Worm (Caenorhabditis elegans) whole organism, young adult: ENCODE data around the gene Y39B6A.34.

Experiments
- B0035.1 ChIP-seq: sonication (generic microtip); optimal IDR thresholded peaks from 2 replicates; lab custom pipeline; 2016; ENCODE audit warnings: missing genetic modification characterization, mild to moderate bottlenecking, missing compliant biosample characterization, missing genotype, missing genetic modification reagents
- D2030.7 ChIP-seq: fragments of 200-800 bp; sonication (Bioruptor generic); IDR thresholded peaks from 2 replicates; pipeline ENCODE4 v1.3.6; 2022; ENCODE audit warnings: missing genetic modification reagents, missing genetic modification characterization, missing compliant biosample characterization
- F33H1.4 ChIP-seq: fragments of 200-800 bp; sonication (Bioruptor generic); IDR thresholded peaks from 2 replicates; pipeline ENCODE4 v1.3.6; 2022; ENCODE audit warnings: missing genetic modification reagents, missing genetic modification characterization, missing compliant biosample characterization
- F37B4.10 ChIP-seq: fragments of 200-800 bp; sonication (Bioruptor generic); IDR thresholded peaks from 2 replicates; pipeline ENCODE4 v1.3.6; 2022; ENCODE audit warnings: missing genetic modification characterization, missing compliant biosample characterization
- Y53F4B.3 ChIP-seq: fragments of 200-800 bp; sonication (Bioruptor generic); IDR thresholded peaks from 2 replicates; pipeline ENCODE4 v1.3.6; 2022; ENCODE audit warnings: missing genetic modification reagents, missing genetic modification characterization, missing compliant biosample characterization
- Y67H2A.10 ChIP-seq: fragments of 200-800 bp; sonication (Bioruptor generic); conservative IDR thresholded peaks from 2 replicates; pipeline ENCODE4 v1.3.6; 2022; ENCODE audit warnings: missing genetic modification reagents, missing genetic modification characterization, missing compliant biosample characterization
- akir-1 ChIP-seq: fragments of 200-800 bp; sonication (Bioruptor generic); optimal IDR thresholded peaks from 2 replicates; lab custom pipeline; 2018; ENCODE audit warnings: mild to moderate bottlenecking, missing genetic modification characterization, moderate library complexity, missing compliant biosample characterization
- aptf-2 ChIP-seq: fragments of 200-800 bp; sonication (Bioruptor generic); conservative IDR thresholded peaks from 2 replicates; pipeline ENCODE4 v1.3.6; 2022; ENCODE audit warnings: missing genetic modification reagents, missing genetic modification characterization, missing compliant biosample characterization
- atf-7 ChIP-seq: sonication (generic microtip); optimal IDR thresholded peaks from 2 replicates; lab custom pipeline; 2017; ENCODE audit warnings: mild to moderate bottlenecking, missing genetic modification characterization, missing compliant biosample characterization
- attf-3 ChIP-seq: fragments of 200-800 bp; sonication (Bioruptor generic); conservative IDR thresholded peaks from 2 replicates; pipeline ENCODE4 v1.3.6; 2022; ENCODE audit warnings: missing genetic modification reagents, missing genetic modification characterization, missing compliant biosample characterization
- attf-5 ChIP-seq: fragments of 200-800 bp; sonication (Bioruptor generic); optimal IDR thresholded peaks from 2 replicates; lab custom pipeline; 2018; ENCODE audit warnings: mild to moderate bottlenecking, missing genetic modification characterization, missing compliant biosample characterization
- bed-1 ChIP-seq: fragments of 200-800 bp; sonication (Bioruptor generic); IDR thresholded peaks from 2 replicates; pipeline ENCODE4 v1.3.6; 2022; ENCODE audit warnings: missing genetic modification reagents, missing genetic modification characterization, missing compliant biosample characterization
- cebp-1 ChIP-seq, 2 experiments: fragments of 200-800 bp in 1 of 2; sonication (Bioruptor generic) in 1 of 2; sonication (generic microtip) in 1 of 2; IDR thresholded peaks in 1 of 2; optimal IDR thresholded peaks in 1 of 2; 2 replicates each; pipeline versions ENCODE4 v1.3.6 to Lab custom; 2017 to 2022; ENCODE audit warnings: missing compliant biosample characterization in 2 of 2, missing genetic modification characterization in 2 of 2, mild to moderate bottlenecking in 1 of 2, missing genetic modification reagents in 1 of 2, moderate library complexity in 1 of 2
- cebp-2 ChIP-seq: fragments of 200-800 bp; sonication (Bioruptor generic); IDR thresholded peaks from 2 replicates; pipeline ENCODE4 v1.3.6; 2022; ENCODE audit warnings: missing genetic modification characterization, missing compliant biosample characterization
- ceh-58 ChIP-seq: fragments of 200-800 bp; sonication (Bioruptor generic); IDR thresholded peaks from 2 replicates; pipeline ENCODE4 v1.3.6; 2022; ENCODE audit warnings: missing genetic modification characterization, missing compliant biosample characterization
- ceh-91 ChIP-seq: fragments of 200-800 bp; sonication (Bioruptor generic); IDR thresholded peaks from 2 replicates; pipeline ENCODE4 v1.3.6; 2022; ENCODE audit warnings: missing genetic modification reagents, missing genetic modification characterization, missing compliant biosample characterization
- dox-1 ChIP-seq: fragments of 200-800 bp; sonication (Bioruptor generic); IDR thresholded peaks from 2 replicates; pipeline ENCODE4 v1.3.6; 2022; ENCODE audit warnings: missing genetic modification reagents, missing genetic modification characterization, missing compliant biosample characterization
- dpff-1 ChIP-seq: sonication (generic microtip); optimal IDR thresholded peaks from 2 replicates; lab custom pipeline; 2017; ENCODE audit warnings: mild to moderate bottlenecking, missing genetic modification characterization, missing compliant biosample characterization
- egl-18 ChIP-seq: fragments of 200-800 bp; sonication (Bioruptor generic); IDR thresholded peaks from 2 replicates; pipeline ENCODE4 v1.3.6; 2022; ENCODE audit warnings: missing genetic modification reagents, missing genetic modification characterization, missing compliant biosample characterization
- ekl-4 ChIP-seq: fragments of 200-800 bp; sonication (Bioruptor generic); IDR thresholded peaks from 2 replicates; pipeline ENCODE4 v1.3.6; 2022; ENCODE audit warnings: missing genetic modification reagents, missing genetic modification characterization, missing compliant biosample characterization
- fkh-3 ChIP-seq: sonication (generic microtip); optimal IDR thresholded peaks from 2 replicates; lab custom pipeline; 2016; ENCODE audit warnings: mild to moderate bottlenecking, missing genetic modification characterization, missing compliant biosample characterization
- gei-17 ChIP-seq: fragments of 200-800 bp; sonication (Bioruptor generic); optimal IDR thresholded peaks from 2 replicates; lab custom pipeline; 2018; ENCODE audit warnings: mild to moderate bottlenecking, missing genetic modification characterization, missing compliant biosample characterization
- hlh-12 ChIP-seq: sonication (generic microtip); optimal IDR thresholded peaks from 2 replicates; lab custom pipeline; 2016; ENCODE audit warnings: missing genetic modification characterization, missing compliant biosample characterization
- hsf-1 ChIP-seq: fragments of 200-800 bp; sonication (Bioruptor generic); IDR thresholded peaks from 2 replicates; pipeline ENCODE4 v1.3.6; 2022; ENCODE audit warnings: missing genetic modification reagents, missing genetic modification characterization, missing compliant biosample characterization
- lag-1 ChIP-seq: fragments of 200-800 bp; sonication (Bioruptor generic); IDR thresholded peaks from 2 replicates; pipeline ENCODE4 v1.3.6; 2022; ENCODE audit warnings: missing genetic modification reagents, missing genetic modification characterization, missing compliant biosample characterization
- lin-26 ChIP-seq: fragments of 200-800 bp; sonication (Bioruptor generic); IDR thresholded peaks from 2 replicates; pipeline ENCODE4 v1.3.6; 2022; ENCODE audit warnings: missing genetic modification reagents, missing genetic modification characterization, missing compliant biosample characterization
- lin-54 ChIP-seq: fragments of 200-800 bp; sonication (Bioruptor generic); optimal IDR thresholded peaks from 2 replicates; lab custom pipeline; 2018; ENCODE audit warnings: mild to moderate bottlenecking, missing genetic modification characterization, missing compliant biosample characterization
- lir-1 ChIP-seq: fragments of 200-800 bp; sonication (Bioruptor generic); conservative IDR thresholded peaks from 2 replicates; pipeline ENCODE4 v1.3.6; 2022; ENCODE audit warnings: missing genetic modification reagents, missing genetic modification characterization, missing compliant biosample characterization
- madf-6 ChIP-seq: fragments of 200-800 bp; sonication (Bioruptor generic); IDR thresholded peaks from 2 replicates; pipeline ENCODE4 v1.3.6; 2022; ENCODE audit warnings: missing genetic modification reagents, missing genetic modification characterization, missing compliant biosample characterization
- mcd-1 ChIP-seq: fragments of 200-800 bp; sonication (Bioruptor generic); IDR thresholded peaks from 2 replicates; pipeline ENCODE4 v1.3.6; 2022; ENCODE audit warnings: missing genetic modification reagents, missing genetic modification characterization, missing compliant biosample characterization
- nfya-1 ChIP-seq: sonication (generic microtip); optimal IDR thresholded peaks from 2 replicates; lab custom pipeline; 2017; ENCODE audit warnings: antibody characterized with exemption, missing compliant biosample characterization, missing genetic modification characterization, borderline replicate concordance; ENCODE audit not compliant: insufficient read depth
- nhr-179 ChIP-seq: sonication (generic microtip); optimal IDR thresholded peaks from 2 replicates; lab custom pipeline; 2016; ENCODE audit warnings: mild to moderate bottlenecking, missing genetic modification characterization, missing compliant biosample characterization
- nhr-80 ChIP-seq: sonication (generic microtip); optimal IDR thresholded peaks from 2 replicates; lab custom pipeline; 2016; ENCODE audit warnings: missing genetic modification characterization, missing compliant biosample characterization
- nhr-90 ChIP-seq: sonication (generic microtip); optimal IDR thresholded peaks from 2 replicates; lab custom pipeline; 2016; ENCODE audit warnings: missing genotype, mild to moderate bottlenecking, missing genetic modification characterization, missing compliant biosample characterization
- pbrm-1 ChIP-seq: fragments of 200-800 bp; sonication (Bioruptor generic); IDR thresholded peaks from 2 replicates; pipeline ENCODE4 v1.3.6; 2022; ENCODE audit warnings: missing genetic modification reagents, missing genetic modification characterization, missing compliant biosample characterization
- pha-4 ChIP-seq: fragments of 150-350 bp; sonication (generic microtip); optimal IDR thresholded peaks from 2 replicates; lab custom pipeline; 2014; ENCODE audit warnings: missing biosample characterization, missing genetic modification reagents, missing genetic modification characterization
- repo-1 ChIP-seq: sonication (generic microtip); optimal IDR thresholded peaks from 2 replicates; lab custom pipeline; 2017; ENCODE audit warnings: mild to moderate bottlenecking, missing genetic modification characterization, missing compliant biosample characterization
- sdz-38 ChIP-seq: sonication (generic microtip); optimal IDR thresholded peaks from 2 replicates; lab custom pipeline; 2016; ENCODE audit warnings: missing genotype, missing genetic modification characterization, missing compliant biosample characterization
- snpc-1.3 ChIP-seq: sonication (generic microtip); optimal IDR thresholded peaks from 2 replicates; lab custom pipeline; 2017; ENCODE audit warnings: missing genetic modification characterization, mild to moderate bottlenecking, missing compliant biosample characterization, antibody characterized with exemption, moderate library complexity, missing genotype, missing genetic modification reagents; ENCODE audit not compliant: insufficient read depth
- sptf-2 ChIP-seq: fragments of 200-800 bp; sonication (Bioruptor generic); optimal IDR thresholded peaks from 2 replicates; lab custom pipeline; 2018; ENCODE audit warnings: mild to moderate bottlenecking, missing genetic modification characterization, missing compliant biosample characterization
- tbp1 ChIP-seq: fragments of 200-800 bp; sonication (Bioruptor generic); optimal IDR thresholded peaks from 2 replicates; lab custom pipeline; 2018; ENCODE audit warnings: mild to moderate bottlenecking, missing genetic modification characterization, missing compliant biosample characterization
- tbx-9 ChIP-seq: sonication (generic microtip); optimal IDR thresholded peaks from 2 replicates; lab custom pipeline; 2016; ENCODE audit warnings: borderline replicate concordance, missing genetic modification characterization, inconsistent platforms, missing compliant biosample characterization
- unc-62 ChIP-seq: fragments of 150-350 bp; optimal IDR thresholded peaks from 2 replicates; lab custom pipeline; 2014; ENCODE audit warnings: missing biosample characterization, missing genetic modification reagents, missing genetic modification characterization
- xnd-1 ChIP-seq: sonication (generic microtip); optimal IDR thresholded peaks from 2 replicates; lab custom pipeline; 2016; ENCODE audit warnings: missing genotype, missing genetic modification reagents, missing genetic modification characterization, missing compliant biosample characterization
- ztf-22 ChIP-seq: fragments of 200-800 bp; sonication (Bioruptor generic); optimal IDR thresholded peaks from 2 replicates; lab custom pipeline; 2018; ENCODE audit warnings: mild to moderate bottlenecking, missing genetic modification characterization, moderate library complexity, missing compliant biosample characterization
- ztf-25 ChIP-seq: fragments of 200-800 bp; sonication (Bioruptor generic); IDR thresholded peaks from 2 replicates; pipeline ENCODE4 v1.3.6; 2022; ENCODE audit warnings: missing genetic modification reagents, missing genetic modification characterization, missing compliant biosample characterization
- ztf-26 ChIP-seq: sonication (generic microtip); optimal IDR thresholded peaks from 2 replicates; lab custom pipeline; 2017; ENCODE audit warnings: missing genetic modification characterization, missing compliant biosample characterization
- ztf-6 ChIP-seq: fragments of 200-800 bp; sonication (Bioruptor generic); IDR thresholded peaks from 2 replicates; pipeline ENCODE4 v1.3.6; 2022; ENCODE audit warnings: missing genetic modification reagents, missing genetic modification characterization, missing compliant biosample characterization

Y39B6A.34 gene

DNA sequence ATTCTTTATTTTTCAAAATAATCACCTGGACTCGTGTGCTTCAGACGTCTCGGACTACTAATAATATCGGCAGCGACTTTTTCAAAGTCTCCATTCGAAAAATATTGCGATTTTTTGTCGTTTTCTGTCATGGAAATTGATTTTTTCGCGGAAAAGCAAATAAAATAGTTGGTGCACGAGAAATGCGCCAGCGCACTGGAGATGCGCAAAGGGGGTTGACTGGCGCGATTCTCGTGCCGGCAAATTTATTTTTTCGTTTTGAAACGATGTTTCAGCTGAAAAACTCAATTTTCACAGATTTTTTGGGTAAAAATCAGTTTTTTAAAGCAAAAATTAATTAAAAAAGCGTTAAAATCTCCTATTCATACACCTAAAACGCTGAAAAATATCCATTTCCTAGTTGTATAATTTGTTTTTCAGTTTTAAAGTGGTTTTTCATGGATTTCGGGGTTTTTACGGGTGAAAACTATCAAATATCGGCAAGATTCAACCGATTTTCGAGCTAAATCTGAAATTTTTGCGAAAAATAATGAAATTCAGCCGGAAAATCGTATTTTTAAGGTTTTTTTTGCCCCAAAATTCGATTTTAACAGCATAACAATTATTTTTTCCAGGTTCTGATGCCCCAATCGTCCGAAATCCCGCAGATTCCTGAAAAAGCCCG is 10.4 kb upstream of the Y39B6A.34 start, which contains the start of the genes reps-1 and Y39B6A.37 (continued):
- peak; percentile 0 for TF ChIP-seq nhr-80 (tag; lab: Kevin White, UChicago)
- TF ChIP-seq pha-4, result no peak
- no peak for TF ChIP-seq Y53F4B.3 (GFP tag; lab: Robert Waterston, UW)
- TF ChIP-seq atf-7 (tag; lab: Kevin White, UChicago), result no peak
- no peak for TF ChIP-seq sdz-38 (tag; lab: Kevin White, UChicago)
- TF ChIP-seq nhr-90 (tag; lab: Kevin White, UChicago), result no peak
- TF ChIP-seq lin-26, result no peak
- TF ChIP-seq ekl-4 (GFP tag; lab: Robert Waterston, UW), result no peak; the same call in 1 of the 2 replicates
- no peak for TF ChIP-seq ztf-6 (GFP tag; lab: Robert Waterston, UW)
- TF ChIP-seq egl-18 (GFP tag; lab: Robert Waterston, UW), result no peak
- TF ChIP-seq nhr-179 (tag; lab: Kevin White, UChicago), result no peak
- 0 out of 2 replicates have a peak, but pooled peaks have one; percentile 44 for TF ChIP-seq attf-3 (GFP tag; lab: Robert Waterston, UW)
- no peak for TF ChIP-seq sptf-2 (GFP tag; lab: Kevin White, UChicago)
- peak; percentile 85 for TF ChIP-seq mcd-1
- no peak for TF ChIP-seq ceh-91 (GFP tag; lab: Robert Waterston, UW)
- no peak for TF ChIP-seq lag-1 (GFP tag; lab: Robert Waterston, UW)
- no peak for TF ChIP-seq Y67H2A.10
- TF ChIP-seq bed-1 (GFP tag; lab: Robert Waterston, UW), result no peak
- TF ChIP-seq akir-1, result no peak
- TF ChIP-seq snpc-1.3 (tag; lab: Kevin White, UChicago), result peak; percentile 1
- TF ChIP-seq F33H1.4 (GFP tag; lab: Robert Waterston, UW), result peak; percentile 44
- no peak for TF ChIP-seq hsf-1
- TF ChIP-seq ztf-26, result peak; percentile 46
- no peak for TF ChIP-seq dpff-1
- peak; percentile 85 for TF ChIP-seq dox-1
- TF ChIP-seq tbx-9, result no peak
- peak; percentile 24 for TF ChIP-seq xnd-1
- TF ChIP-seq B0035.1 (tag; lab: Kevin White, UChicago), result no peak
- peak; percentile 56; the same call in 1 of the 2 replicates for TF ChIP-seq lir-1
- no peak for TF ChIP-seq cebp-1 (GFP tag; IDR thresholded peaks at IDR 0.05; lab: Robert Waterston, UW)
- TF ChIP-seq cebp-1 (tag; optimal IDR thresholded peaks at IDR 0.05; lab: Kevin White, UChicago), result peak; percentile 78
- 0 out of 2 replicates have a peak, but pooled peaks have one; percentile 33 for TF ChIP-seq F37B4.10 (GFP tag; lab: Robert Waterston, UW)
- TF ChIP-seq ceh-58, result no peak
- no peak for TF ChIP-seq unc-62 (GFP tag; lab: Kevin White, UChicago)
- no peak for TF ChIP-seq ztf-25 (GFP tag; lab: Robert Waterston, UW)
- TF ChIP-seq lin-54 (GFP tag; lab: Kevin White, UChicago), result peak; percentile 74
- TF ChIP-seq cebp-2, result no peak
- no peak for TF ChIP-seq repo-1 (tag; lab: Kevin White, UChicago)
- TF ChIP-seq aptf-2, result no peak
- no peak for TF ChIP-seq fkh-3 (tag; lab: Kevin White, UChicago)
- no peak for TF ChIP-seq hlh-12 (tag; lab: Kevin White, UChicago)
- peak; percentile 78 for TF ChIP-seq D2030.7 (GFP tag; lab: Robert Waterston, UW)
- TF ChIP-seq ztf-22 (GFP tag; lab: Kevin White, UChicago), result no peak
- TF ChIP-seq gei-17 (GFP tag; lab: Kevin White, UChicago), result peak; percentile 27
- peak; percentile 74 for TF ChIP-seq attf-5 (GFP tag; lab: Kevin White, UChicago)
- peak; percentile 69 for TF ChIP-seq madf-6 (GFP tag; lab: Robert Waterston, UW)
- peak; percentile 85 for TF ChIP-seq pbrm-1 (GFP tag; lab: Robert Waterston, UW)
- peak; percentile 45 for TF ChIP-seq tbp1
- TF ChIP-seq nfya-1 (tag; lab: Kevin White, UChicago), result no peak
